Worm (Caenorhabditis elegans): Measurements from ENCODE around the gene mel-32.

DNA sequence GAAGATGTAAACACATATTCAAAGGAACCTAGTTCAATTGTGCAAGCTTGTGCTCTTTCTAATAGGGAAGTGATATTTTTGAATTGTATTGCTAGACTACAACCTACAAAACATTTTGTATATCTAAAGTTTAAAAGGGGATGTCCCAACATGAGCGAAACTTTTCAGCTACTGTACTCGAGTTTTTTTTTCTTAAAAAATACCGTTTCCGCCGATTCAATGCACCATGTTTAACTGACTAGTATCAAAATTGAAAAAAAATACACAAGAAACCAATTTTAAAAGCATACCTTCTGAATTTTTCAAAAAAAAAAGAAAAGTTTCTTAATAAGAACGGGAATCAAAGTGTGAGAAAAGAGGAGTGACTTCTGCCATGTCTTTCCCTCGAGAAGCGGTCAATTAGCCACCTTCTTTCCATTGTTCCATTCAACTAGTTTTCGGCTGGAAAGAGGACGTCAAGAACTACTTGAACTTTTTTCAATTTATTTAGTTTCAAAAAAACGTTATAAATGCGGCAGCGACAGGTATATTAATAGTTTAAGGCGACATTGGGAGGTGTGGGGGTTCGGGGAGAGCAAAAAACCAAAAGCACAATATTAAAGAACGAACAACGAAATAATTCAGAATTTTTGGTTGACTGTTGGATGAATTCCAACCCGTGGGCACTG is 27.4 kb downstream of the mel-32 start, which contains the start of gene nas-4:
- TF ChIP-seq C16A3.4 (tag; optimal IDR thresholded peaks at IDR 0.05) (no peak), lin-15B (tag; optimal IDR thresholded peaks at IDR 0.05) (no peak), nhr-71 (tag; optimal IDR thresholded peaks at IDR 0.05) (peak; percentile 45), blmp-1 (tag; optimal IDR thresholded peaks at IDR 0.05) (no peak), elt-2 (tag; optimal IDR thresholded peaks at IDR 0.05) (no peak), nhr-11 (tag; optimal IDR thresholded peaks at IDR 0.05) (no peak), ets-5 (GFP tag; IDR thresholded peaks at IDR 0.05) (no peak), elt-3 (tag; optimal IDR thresholded peaks at IDR 0.05) (no peak), nhr-28 (tag; optimal IDR thresholded peaks at IDR 0.05) (no peak), hlh-17 (GFP tag; optimal IDR thresholded peaks at IDR 0.05; ENCODE audit: borderline replicate concordance) (no peak), ceh-63 (GFP tag; optimal IDR thresholded peaks at IDR 0.05) (no peak)

All from whole organism, L1 larva.